Worm (Caenorhabditis elegans) whole organism, L4 larva: ENCODE results near the gene smcl-1.
A peak's percentile ranks its signal among the peaks of the same experiment; 100 is the strongest.

ENCODE experiments used
- D1046.2 ChIP-seq: fragments of 200-800 bp; sonication (Bioruptor generic); IDR thresholded peaks from 2 replicates; pipeline ENCODE4 v1.3.6; 2022; ENCODE audit warnings: missing genetic modification characterization, missing compliant biosample characterization
- F37D6.2 ChIP-seq: sonication (generic microtip); optimal IDR thresholded peaks from 2 replicates; lab custom pipeline; 2016; ENCODE audit warnings: mild to moderate bottlenecking, missing genetic modification characterization, missing compliant biosample characterization
- T26A8.4 ChIP-seq: fragments of 200-800 bp; sonication (Bioruptor generic); IDR thresholded peaks from 2 replicates; pipeline ENCODE4 v1.3.6; 2022; ENCODE audit warnings: missing genetic modification characterization, missing compliant biosample characterization
- Y105C5A.15 ChIP-seq: fragments of 200-800 bp; sonication (Bioruptor generic); IDR thresholded peaks from 2 replicates; pipeline ENCODE4 v1.3.6; 2022; ENCODE audit warnings: missing genetic modification characterization, missing compliant biosample characterization
- Y48G9A.11 ChIP-seq: fragments of 200-800 bp; sonication (Bioruptor generic); IDR thresholded peaks from 2 replicates; pipeline ENCODE4 v1.3.6; 2022; ENCODE audit warnings: missing genetic modification reagents, missing genetic modification characterization, missing compliant biosample characterization
- ZK337.2 ChIP-seq: fragments of 200-800 bp; sonication (Bioruptor generic); IDR thresholded peaks from 2 replicates; pipeline ENCODE4 v1.3.6; 2022; ENCODE audit warnings: missing genetic modification reagents, missing genetic modification characterization, missing compliant biosample characterization
- arid-1 ChIP-seq: fragments of 200-800 bp; sonication (Bioruptor generic); conservative IDR thresholded peaks from 2 replicates; pipeline ENCODE4 v1.3.6; 2022; ENCODE audit warnings: missing genetic modification reagents, missing genetic modification characterization, missing compliant biosample characterization
- ceh-20 ChIP-seq: fragments of 200-800 bp; sonication (Bioruptor generic); IDR thresholded peaks from 2 replicates; pipeline ENCODE4 v1.3.6; 2022; ENCODE audit warnings: missing genetic modification reagents, missing genetic modification characterization, missing compliant biosample characterization
- ceh-44 ChIP-seq: fragments of 200-800 bp; sonication (Bioruptor generic); IDR thresholded peaks from 2 replicates; pipeline ENCODE4 v1.3.6; 2022; ENCODE audit warnings: missing genetic modification reagents, missing genetic modification characterization, missing compliant biosample characterization
- daf-16 ChIP-seq, 3 experiments: sonication (generic microtip); optimal IDR thresholded peaks; 2 replicates each; lab custom pipeline; 2016 to 2017; ENCODE audit warnings: missing genetic modification characterization in 3 of 3, missing genetic modification reagents in 3 of 3, mild to moderate bottlenecking in 2 of 3, missing compliant biosample characterization in 2 of 3, missing biosample characterization in 1 of 3, moderate library complexity in 1 of 3
- daf-19 ChIP-seq: fragments of 200-800 bp; sonication (Bioruptor generic); conservative IDR thresholded peaks from 2 replicates; pipeline ENCODE4 v1.3.6; 2022; ENCODE audit warnings: missing genetic modification characterization, missing compliant biosample characterization
- daf-8 ChIP-seq: fragments of 200-800 bp; sonication (Bioruptor generic); IDR thresholded peaks from 2 replicates; pipeline ENCODE4 v1.3.6; 2022; ENCODE audit warnings: missing genetic modification characterization, missing compliant biosample characterization
- dmd-8 ChIP-seq: fragments of 200-800 bp; sonication (Bioruptor generic); IDR thresholded peaks from 2 replicates; pipeline ENCODE4 v1.3.6; 2022; ENCODE audit warnings: missing genetic modification characterization, missing compliant biosample characterization
- duxl-1 ChIP-seq: sonication (generic microtip); optimal IDR thresholded peaks from 2 replicates; lab custom pipeline; 2016; ENCODE audit warnings: mild to moderate bottlenecking, missing genetic modification characterization, moderate library complexity, missing compliant biosample characterization; ENCODE audit not compliant: poor library complexity
- dve-1 ChIP-seq: sonication (generic microtip); optimal IDR thresholded peaks from 2 replicates; lab custom pipeline; 2017; ENCODE audit warnings: antibody characterized with exemption, mild to moderate bottlenecking, missing genetic modification characterization, missing compliant biosample characterization; ENCODE audit not compliant: insufficient read depth
- egl-43 ChIP-seq: fragments of 200-800 bp; sonication (Bioruptor generic); IDR thresholded peaks from 2 replicates; pipeline ENCODE4 v1.3.6; 2022; ENCODE audit warnings: missing genetic modification reagents, missing genetic modification characterization, missing compliant biosample characterization
- gei-8 ChIP-seq: fragments of 200-800 bp; sonication (Bioruptor generic); optimal IDR thresholded peaks from 2 replicates; lab custom pipeline; 2018; ENCODE audit warnings: mild to moderate bottlenecking, missing genetic modification characterization, missing compliant biosample characterization
- hif-1 ChIP-seq, 2 experiments: sonication (generic microtip); optimal IDR thresholded peaks; 2 replicates each; lab custom pipeline; 2016 to 2017; ENCODE audit warnings: missing compliant biosample characterization in 2 of 2, missing genetic modification characterization in 2 of 2, missing genetic modification reagents in 2 of 2, missing genotype in 2 of 2, mild to moderate bottlenecking in 1 of 2
- hlh-11 ChIP-seq: fragments of 200-800 bp; sonication (Bioruptor generic); optimal IDR thresholded peaks from 2 replicates; lab custom pipeline; 2018; ENCODE audit warnings: mild to moderate bottlenecking, missing genetic modification characterization, missing compliant biosample characterization
- hlh-30 ChIP-seq: sonication (generic microtip); optimal IDR thresholded peaks from 2 replicates; lab custom pipeline; 2017; ENCODE audit warnings: antibody characterized with exemption, mild to moderate bottlenecking, missing genetic modification characterization, missing compliant biosample characterization; ENCODE audit not compliant: insufficient read depth
- lim-7 ChIP-seq: fragments of 200-800 bp; sonication (Bioruptor generic); IDR thresholded peaks from 2 replicates; pipeline ENCODE4 v1.3.6; 2022; ENCODE audit warnings: missing genetic modification characterization, missing compliant biosample characterization
- lin-1 ChIP-seq: fragments of 200-800 bp; sonication (Bioruptor generic); IDR thresholded peaks from 2 replicates; pipeline ENCODE4 v1.3.6; 2022; ENCODE audit warnings: missing genetic modification reagents, missing genetic modification characterization, missing compliant biosample characterization
- lin-38 ChIP-seq: fragments of 200-800 bp; sonication (Bioruptor generic); IDR thresholded peaks from 2 replicates; pipeline ENCODE4 v1.3.6; 2022; ENCODE audit warnings: missing genetic modification reagents, missing genetic modification characterization, missing compliant biosample characterization
- lin-39 ChIP-seq: fragments of 150-350 bp; optimal IDR thresholded peaks from 2 replicates; lab custom pipeline; 2014; ENCODE audit warnings: missing biosample characterization, missing genetic modification reagents, missing genetic modification characterization
- lir-3 ChIP-seq: sonication (generic microtip); optimal IDR thresholded peaks from 2 replicates; lab custom pipeline; 2016; ENCODE audit warnings: mild to moderate bottlenecking, missing genetic modification characterization, missing compliant biosample characterization
- madf-5 ChIP-seq, 2 experiments: fragments of 200-800 bp; sonication (Bioruptor generic); IDR thresholded peaks; 2 replicates each; pipeline ENCODE4 v1.3.6; 2022; ENCODE audit warnings: missing compliant biosample characterization in 2 of 2, missing genetic modification characterization in 2 of 2
- madf-9 ChIP-seq: fragments of 200-800 bp; sonication (Bioruptor generic); conservative IDR thresholded peaks from 2 replicates; pipeline ENCODE4 v1.3.6; 2022; ENCODE audit warnings: missing genetic modification reagents, missing genetic modification characterization, missing compliant biosample characterization
- mep-1 ChIP-seq: fragments of 150-350 bp; sonication (generic microtip); optimal IDR thresholded peaks from 3 replicates; lab custom pipeline; 2014; ENCODE audit warnings: missing biosample characterization, missing genetic modification characterization
- mxl-2 ChIP-seq: fragments of 200-800 bp; sonication (Bioruptor generic); conservative IDR thresholded peaks from 2 replicates; pipeline ENCODE4 v1.3.6; 2022; ENCODE audit warnings: missing genetic modification reagents, missing genetic modification characterization, missing compliant biosample characterization
- nhr-102 ChIP-seq: sonication (generic microtip); optimal IDR thresholded peaks from 2 replicates; lab custom pipeline; 2016; ENCODE audit warnings: mild to moderate bottlenecking, missing genetic modification characterization, moderate library complexity, missing compliant biosample characterization
- nhr-11 ChIP-seq: fragments of 150-350 bp; optimal IDR thresholded peaks from 2 replicates; lab custom pipeline; 2014; ENCODE audit warnings: missing biosample characterization, missing genetic modification characterization
- nhr-25 ChIP-seq: sonication (generic microtip); optimal IDR thresholded peaks from 2 replicates; lab custom pipeline; 2017; ENCODE audit warnings: missing genetic modification characterization, mild to moderate bottlenecking, missing compliant biosample characterization, antibody characterized with exemption, moderate library complexity, borderline replicate concordance; ENCODE audit not compliant: insufficient read depth
- nhr-28 ChIP-seq: fragments of 150-350 bp; optimal IDR thresholded peaks from 2 replicates; lab custom pipeline; 2014; ENCODE audit warnings: missing biosample characterization, missing genetic modification characterization
- nhr-42 ChIP-seq: fragments of 200-800 bp; sonication (Bioruptor generic); IDR thresholded peaks from 2 replicates; pipeline ENCODE4 v1.3.6; 2022; ENCODE audit warnings: missing genetic modification characterization, missing compliant biosample characterization
- nhr-48 ChIP-seq: sonication (generic microtip); optimal IDR thresholded peaks from 2 replicates; lab custom pipeline; 2016; ENCODE audit warnings: mild to moderate bottlenecking, missing genetic modification characterization, missing compliant biosample characterization
- pha-4 ChIP-seq, 2 experiments: fragments of 150-350 bp in 1 of 2; fragments of 200-800 bp in 1 of 2; sonication (Bioruptor generic) in 1 of 2; IDR thresholded peaks in 1 of 2; optimal IDR thresholded peaks in 1 of 2; 2 replicates each; pipeline versions ENCODE4 v1.3.6 to Lab custom; 2014 to 2022; ENCODE audit warnings: missing genetic modification characterization in 2 of 2, missing genetic modification reagents in 2 of 2, missing biosample characterization in 1 of 2, missing compliant biosample characterization in 1 of 2
- php-3 ChIP-seq: fragments of 200-800 bp; sonication (Bioruptor generic); IDR thresholded peaks from 2 replicates; pipeline ENCODE4 v1.3.6; 2022; ENCODE audit warnings: missing genetic modification reagents, missing genetic modification characterization, missing compliant biosample characterization
- rbr-2 ChIP-seq: sonication (generic microtip); optimal IDR thresholded peaks from 2 replicates; lab custom pipeline; 2016; ENCODE audit warnings: missing genotype, missing genetic modification characterization, missing compliant biosample characterization
- sdz-12 ChIP-seq: fragments of 200-800 bp; sonication (Bioruptor generic); optimal IDR thresholded peaks from 2 replicates; lab custom pipeline; 2018; ENCODE audit warnings: mild to moderate bottlenecking, missing genetic modification characterization, missing compliant biosample characterization
- spr-1 ChIP-seq: sonication (generic microtip); optimal IDR thresholded peaks from 2 replicates; lab custom pipeline; 2016; ENCODE audit warnings: mild to moderate bottlenecking, missing genetic modification characterization, missing compliant biosample characterization
- spr-3 ChIP-seq: fragments of 200-800 bp; sonication (Bioruptor generic); optimal IDR thresholded peaks from 2 replicates; lab custom pipeline; 2018; ENCODE audit warnings: mild to moderate bottlenecking, missing genetic modification characterization, missing compliant biosample characterization
- tra-1 ChIP-seq: fragments of 200-800 bp; sonication (Bioruptor generic); IDR thresholded peaks from 2 replicates; pipeline ENCODE4 v1.3.6; 2022; ENCODE audit warnings: missing genetic modification reagents, missing genetic modification characterization, missing compliant biosample characterization
- vab-7 ChIP-seq: fragments of 200-800 bp; sonication (Bioruptor generic); IDR thresholded peaks from 2 replicates; pipeline ENCODE4 v1.3.6; 2022; ENCODE audit warnings: missing genetic modification reagents, missing genetic modification characterization, missing compliant biosample characterization
- zip-11 ChIP-seq: fragments of 200-800 bp; sonication (Bioruptor generic); IDR thresholded peaks from 2 replicates; pipeline ENCODE4 v1.3.6; 2022; ENCODE audit warnings: missing genetic modification characterization, missing compliant biosample characterization
- zip-2 ChIP-seq: fragments of 150-350 bp; optimal IDR thresholded peaks from 2 replicates; lab custom pipeline; 2014; ENCODE audit warnings: missing biosample characterization, missing genetic modification characterization

smcl-1 gene

DNA sequence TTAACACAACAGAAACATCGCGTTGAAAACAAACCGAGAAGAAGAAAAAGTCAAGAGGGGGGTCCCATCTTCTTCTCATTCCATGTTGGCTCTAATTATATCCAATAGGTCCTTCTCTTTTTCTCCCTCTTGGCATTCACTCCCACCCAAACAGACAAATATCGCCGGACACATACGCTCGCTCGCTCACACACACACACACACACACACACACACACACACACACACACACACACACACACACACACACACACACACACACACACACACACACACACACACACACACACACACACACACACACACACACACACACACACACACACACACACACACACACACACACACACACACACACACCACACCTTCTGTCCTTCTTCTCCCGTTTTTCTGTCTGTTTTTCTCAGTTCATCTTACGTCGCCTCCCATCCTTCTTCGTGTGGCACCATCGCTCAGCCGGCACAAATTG lies 49.5 kb upstream of the smcl-1 start, which contains the start of gene sto-4 (continued):
- TF ChIP-seq hif-1 (tag; optimal IDR thresholded peaks at IDR 0.05; lab: Kevin White, UChicago) (peak in 1 of 2 experiments; percentile 80), gei-8 (GFP tag; lab: Kevin White, UChicago) (peak; percentile 66), hlh-11 (peak; percentile 84), ceh-20 (peak; percentile 67)

DNA sequence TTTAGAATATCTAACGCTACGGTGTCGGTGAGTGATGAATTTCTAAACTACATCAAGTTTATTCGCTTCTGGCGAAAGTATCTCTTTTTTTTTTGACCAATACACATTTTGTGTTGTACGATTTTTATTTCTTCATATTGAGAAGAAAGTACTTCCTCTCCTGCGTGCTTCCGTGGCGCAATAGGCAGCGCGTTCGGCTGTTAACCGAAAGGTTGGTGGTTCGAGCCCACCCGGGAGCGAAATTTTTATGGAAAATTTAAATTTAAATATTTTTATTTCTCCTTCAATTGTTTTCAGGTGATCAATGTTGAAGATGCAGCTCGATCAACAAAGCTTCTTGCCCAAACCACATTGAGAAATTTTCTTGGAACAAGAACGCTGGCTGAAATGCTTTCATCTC lies 47.7 kb upstream of the smcl-1 start:
- TF ChIP-seq dve-1 (tag; lab: Kevin White, UChicago) (peak; percentile 31), daf-16 (GFP tag; optimal IDR thresholded peaks at IDR 0.05; lab: Kevin White, UChicago) (peak; percentile 24 to 73), daf-16 (tag; optimal IDR thresholded peaks at IDR 0.05; lab: Kevin White, UChicago) (no peak), ZK337.2 (GFP tag; lab: Robert Waterston, UW) (0 out of 2 replicates have a peak, but pooled peaks have one; percentile 29), dmd-8 (peak; percentile 73; the same call in 1 of the 2 replicates), arid-1 (GFP tag; lab: Robert Waterston, UW) (peak; percentile 76), T26A8.4 (peak; percentile 80), lin-38 (GFP tag; lab: Robert Waterston, UW) (peak; percentile 78), vab-7 (GFP tag; lab: Robert Waterston, UW) (peak; percentile 72), Y105C5A.15 (GFP tag; lab: Robert Waterston, UW) (peak; percentile 77; the same call in 1 of the 2 replicates), pha-4 (GFP tag; IDR thresholded peaks at IDR 0.05; lab: Robert Waterston, UW) (peak; percentile 77; the same call in 1 of the 2 replicates), pha-4 (tag; optimal IDR thresholded peaks at IDR 0.05; lab: Kevin White, UChicago) (no peak), mxl-2 (GFP tag; lab: Robert Waterston, UW) (no peak), lin-1 (0 out of 2 replicates have a peak, but pooled peaks have one; percentile 45), nhr-102 (tag; lab: Kevin White, UChicago) (peak; percentile 54), hlh-30 (tag; lab: Kevin White, UChicago) (peak; percentile 41), php-3 (peak; percentile 33; the same call in 1 of the 2 replicates), spr-3 (GFP tag; lab: Kevin White, UChicago) (peak; percentile 51), rbr-2 (peak; percentile 33), nhr-42 (GFP tag; lab: Robert Waterston, UW) (0 out of 2 replicates have a peak, but pooled peaks have one; percentile 39), D1046.2 (GFP tag; lab: Robert Waterston, UW) (0 out of 2 replicates have a peak, but pooled peaks have one; percentile 76), daf-8 (0 out of 2 replicates have a peak, but pooled peaks have one; percentile 54), egl-43 (peak; percentile 88), lin-39 (tag; lab: Kevin White, UChicago) (no peak), ceh-44 (GFP tag; lab: Robert Waterston, UW) (0 out of 2 replicates have a peak, but pooled peaks have one; percentile 37), zip-11 (GFP tag; lab: Robert Waterston, UW) (no peak), daf-19 (GFP tag; lab: Robert Waterston, UW) (peak; percentile 44; the same call in 1 of the 2 replicates), madf-9 (GFP tag; lab: Robert Waterston, UW) (peak; percentile 62; the same call in 1 of the 2 replicates), ceh-20 (peak; percentile 54; the same call in 1 of the 2 replicates), zip-2 (tag; lab: Kevin White, UChicago) (no peak), spr-1 (peak; percentile 3), nhr-11 (no peak), F37D6.2 (tag; lab: Kevin White, UChicago) (no peak), mep-1 (tag; lab: Kevin White, UChicago) (peak; percentile 68), tra-1 (peak; percentile 57; the same call in 1 of the 2 replicates), duxl-1 (peak; percentile 43), madf-5 (GFP tag; IDR thresholded peaks at IDR 0.05; lab: Robert Waterston, UW) (0 out of 4 replicates have a peak, but pooled peaks have one; percentile 14 to 76), Y48G9A.11 (GFP tag; lab: Robert Waterston, UW) (peak; percentile 60; the same call in 1 of the 2 replicates), lim-7 (GFP tag; lab: Robert Waterston, UW) (peak; percentile 87), nhr-25 (tag; lab: Kevin White, UChicago) (peak; percentile 26), nhr-48 (peak; percentile 35), sdz-12 (GFP tag; lab: Kevin White, UChicago) (peak; percentile 24), lir-3 (tag; lab: Kevin White, UChicago) (peak; percentile 56), nhr-28 (peak; percentile 44)
